Fruit fly (Drosophila melanogaster): ENCODE data around the gene cyst.
A peak's percentile ranks its signal among the peaks of the same experiment; 100 is the strongest.

Gene cyst

DNA sequence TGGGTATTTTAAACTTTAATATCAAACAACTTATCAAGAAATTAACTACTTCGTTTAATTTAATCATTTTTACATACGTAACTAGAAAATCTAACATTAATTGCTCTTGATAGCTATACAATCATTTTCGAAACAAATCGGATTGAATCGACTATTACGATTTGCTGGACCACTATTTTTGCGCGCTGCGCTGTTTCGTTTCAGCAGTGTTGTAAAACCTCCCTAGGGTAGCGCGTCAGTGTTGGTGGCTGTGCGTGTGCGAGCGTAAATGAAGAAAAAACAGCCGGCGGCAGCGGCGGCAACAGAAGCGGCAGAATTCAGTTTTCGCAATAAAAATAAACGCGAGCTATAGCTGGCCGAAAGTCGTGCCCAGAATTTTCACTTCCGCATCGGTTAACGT lies 24.7 kb upstream of the cyst start, which contains the start of gene CG33116 (continued):
- TF ChIP-seq CG34376 (GFP tag; optimal IDR thresholded peaks at IDR 0.05) (peak; percentile 61), CG4424 (GFP tag; optimal IDR thresholded peaks at IDR 0.05) (peak; percentile 86), bowl (GFP tag; IDR thresholded peaks at IDR 0.05) (0 out of 2 replicates have a peak, but pooled peaks have one; percentile 52), Poxn (GFP tag; IDR thresholded peaks at IDR 0.05) (no peak), CG17829 (tag; optimal IDR thresholded peaks at IDR 0.05) (peak; percentile 86), cg (GFP tag; optimal IDR thresholded peaks at IDR 0.05) (peak; percentile 76), Ravus (GFP tag; IDR thresholded peaks at IDR 0.05) (peak; percentile 10; the same call in 1 of the 2 replicates), Xbp1 (GFP tag; optimal IDR thresholded peaks at IDR 0.05) (peak; percentile 89), Jarid2 (GFP tag; optimal IDR thresholded peaks at IDR 0.05) (peak; percentile 40), CG3726 (GFP tag; IDR thresholded peaks at IDR 0.05) (0 out of 3 replicates have a peak, but pooled peaks have one; percentile 52), insv (GFP tag; optimal IDR thresholded peaks at IDR 0.05) (peak in 1 of 2 experiments; percentile 25), dmrt11E (tag; optimal IDR thresholded peaks at IDR 0.05) (peak; percentile 81), CG2120 (GFP tag; optimal IDR thresholded peaks at IDR 0.05) (peak; percentile 91), croc (GFP tag; conservative IDR thresholded peaks at IDR 0.05) (peak; percentile 46; the same call in 2 of the 3 replicates), Neu2 (GFP tag; optimal IDR thresholded peaks at IDR 0.05; ENCODE audit: borderline replicate concordance) (peak; percentile 5), da (GFP tag; optimal IDR thresholded peaks at IDR 0.05) (peak; percentile 70), Lim3 (GFP tag; IDR thresholded peaks at IDR 0.05) (no peak), ab (GFP tag; optimal IDR thresholded peaks at IDR 0.05) (peak; percentile 26), gro (GFP tag; optimal IDR thresholded peaks at IDR 0.05) (peak; percentile 86), NC2β (GFP tag; optimal IDR thresholded peaks at IDR 0.05) (peak; percentile 84), CG6654 (GFP tag; optimal IDR thresholded peaks at IDR 0.05) (peak; percentile 50), Ptx1 (GFP tag; IDR thresholded peaks at IDR 0.05) (peak; percentile 82), CG11398 (GFP tag; optimal IDR thresholded peaks at IDR 0.05) (peak; percentile 60), slou (GFP tag; optimal IDR thresholded peaks at IDR 0.05) (peak; percentile 77), CG9817 (tag; optimal IDR thresholded peaks at IDR 0.05) (peak; percentile 65), bab2 (GFP tag; optimal IDR thresholded peaks at IDR 0.05) (peak; percentile 81), pzg (GFP tag; optimal IDR thresholded peaks at IDR 0.05) (peak; percentile 63), CG14441 (GFP tag; IDR thresholded peaks at IDR 0.05) (peak; percentile 71), vnd (GFP tag; IDR thresholded peaks at IDR 0.05; ENCODE audit: partially characterized antibody) (no peak), rib (GFP tag; IDR thresholded peaks at IDR 0.05) (peak; percentile 78), CG11247 (GFP tag; IDR thresholded peaks at IDR 0.05) (peak; percentile 71), Hr78 (GFP tag; optimal IDR thresholded peaks at IDR 0.05) (peak in 1 of 2 experiments; percentile 17), Dip3 (GFP tag; optimal IDR thresholded peaks at IDR 0.05) (peak; percentile 85), Hr3 (GFP tag; optimal IDR thresholded peaks at IDR 0.05) (peak; percentile 82), CG8765 (GFP tag; IDR thresholded peaks at IDR 0.05) (peak; percentile 42; the same call in 1 of the 2 replicates), pnt (GFP tag; optimal IDR thresholded peaks at IDR 0.05) (peak; percentile 63)

DNA sequence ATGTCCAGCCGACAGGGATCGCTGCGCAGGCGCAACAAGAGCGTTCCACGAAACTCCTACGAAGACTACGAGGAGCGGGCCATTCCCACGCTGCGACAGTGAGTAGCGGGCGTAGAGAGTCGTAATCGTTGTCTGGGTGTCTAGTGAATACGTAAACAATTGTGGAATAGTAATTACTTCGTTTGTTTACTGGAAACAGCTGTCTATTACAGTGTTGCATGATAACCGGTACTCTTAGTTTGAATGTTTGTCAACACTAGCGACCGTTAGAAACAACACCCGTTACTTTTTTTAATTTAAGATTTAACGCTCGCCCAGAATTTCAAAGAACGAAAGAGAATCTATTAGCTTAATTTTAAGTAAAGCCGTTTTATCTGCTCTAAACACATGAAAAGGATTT lies 21.5 kb upstream of the cyst start, which contains the start of gene CG10165:
Gene CG10165 (minus strand): TSS at position 214 of the 400 bp plus-strand sequence.
- TF ChIP-seq CoRest (tag; optimal IDR thresholded peaks at IDR 0.05) (peak; percentile 4), toy (GFP tag; IDR thresholded peaks at IDR 0.05) (no peak), chm (GFP tag; IDR thresholded peaks at IDR 0.05) (no peak), gcm (GFP tag; optimal IDR thresholded peaks at IDR 0.05) (no peak), CG17328 (GFP tag; IDR thresholded peaks at IDR 0.05) (no peak), kni (GFP tag; optimal IDR thresholded peaks at IDR 0.05) (no peak), B-H2 (GFP tag; optimal IDR thresholded peaks at IDR 0.05) (peak; percentile 23), trem (tag; optimal IDR thresholded peaks at IDR 0.05) (peak; percentile 3), Nf-YA (GFP tag; IDR thresholded peaks at IDR 0.05) (0 out of 2 replicates have a peak, but pooled peaks have one; percentile 22), Camta (GFP tag; optimal IDR thresholded peaks at IDR 0.05) (no peak), cas (GFP tag; IDR thresholded peaks at IDR 0.05) (no peak), Dip2 (GFP tag; IDR thresholded peaks at IDR 0.05) (no peak), unc-4 (GFP tag; IDR thresholded peaks at IDR 0.05; ENCODE audit: partially characterized antibody) (no peak), grn (GFP tag; optimal IDR thresholded peaks at IDR 0.05) (no peak), CkIIα-i1 (GFP tag; IDR thresholded peaks at IDR 0.05) (no peak), CG2199 (GFP tag; IDR thresholded peaks at IDR 0.05) (no peak), CG10267 (tag; optimal IDR thresholded peaks at IDR 0.05) (peak; percentile 94)
